Worm (Caenorhabditis elegans): ENCODE measurements around the gene F09C12.8.

Gene F09C12.8

DNA sequence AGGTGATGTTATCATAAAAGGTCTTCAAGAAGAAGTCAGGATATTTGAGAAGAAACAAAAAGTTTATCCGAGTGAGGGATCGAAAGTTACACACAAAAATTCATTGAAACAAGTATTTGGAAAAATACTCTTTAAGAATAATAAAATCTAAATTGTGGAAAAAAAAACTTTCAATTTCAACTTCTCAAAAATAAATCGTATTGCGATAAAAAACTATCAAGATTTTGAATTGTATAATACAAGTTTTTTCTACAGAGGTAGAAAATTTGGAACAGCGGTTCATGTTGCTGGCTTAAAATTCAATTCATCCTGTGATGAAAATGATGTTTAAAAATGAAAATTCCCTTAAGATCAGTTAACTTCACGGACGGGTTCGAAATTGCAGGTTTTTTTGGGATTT, at the start of gene F09C12.8:
Gene F09C12.8 (plus strand): TSS at position 301 of the 400 bp plus-strand sequence.
- TF ChIP-seq lin-35 (GFP tag; optimal IDR thresholded peaks at IDR 0.05) (no peak), ztf-3 (GFP tag; optimal IDR thresholded peaks at IDR 0.05) (no peak), ceh-58 (GFP tag; IDR thresholded peaks at IDR 0.05) (no peak), ztf-18 (tag; optimal IDR thresholded peaks at IDR 0.05) (no peak), cebp-2 (GFP tag; IDR thresholded peaks at IDR 0.05) (no peak), F23B12.7 (tag; optimal IDR thresholded peaks at IDR 0.05; ENCODE audit: insufficient read depth) (no peak), ztf-26 (tag; optimal IDR thresholded peaks at IDR 0.05) (no peak), snpc-1.3 (tag; optimal IDR thresholded peaks at IDR 0.05; ENCODE audit: insufficient read depth) (no peak), Y95B8A.8 (GFP tag; IDR thresholded peaks at IDR 0.05) (no peak)

DNA sequence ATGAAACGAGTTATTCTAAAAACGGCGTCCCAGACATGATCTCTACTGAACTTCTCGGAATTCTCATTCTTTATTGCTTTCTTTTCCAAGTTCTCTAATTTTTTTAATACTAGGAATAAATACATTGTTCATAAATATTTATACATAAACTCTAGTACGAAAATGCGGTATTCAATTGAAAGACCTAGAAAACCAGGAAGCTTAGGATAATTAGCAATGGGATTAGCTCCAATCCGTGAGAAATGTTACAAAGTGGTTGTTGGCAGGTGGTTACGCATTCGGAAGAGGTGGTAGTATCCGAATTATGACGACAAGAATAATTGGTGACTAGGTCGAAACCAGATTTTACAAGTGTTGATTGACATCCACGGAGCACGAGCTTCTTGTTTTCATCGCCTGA, 45.2 kb upstream of the F09C12.8 start:
- TF ChIP-seq tlf-1 (GFP tag; optimal IDR thresholded peaks at IDR 0.05), result no peak
- TF ChIP-seq F10E7.11 (tag; optimal IDR thresholded peaks at IDR 0.05), result no peak

DNA sequence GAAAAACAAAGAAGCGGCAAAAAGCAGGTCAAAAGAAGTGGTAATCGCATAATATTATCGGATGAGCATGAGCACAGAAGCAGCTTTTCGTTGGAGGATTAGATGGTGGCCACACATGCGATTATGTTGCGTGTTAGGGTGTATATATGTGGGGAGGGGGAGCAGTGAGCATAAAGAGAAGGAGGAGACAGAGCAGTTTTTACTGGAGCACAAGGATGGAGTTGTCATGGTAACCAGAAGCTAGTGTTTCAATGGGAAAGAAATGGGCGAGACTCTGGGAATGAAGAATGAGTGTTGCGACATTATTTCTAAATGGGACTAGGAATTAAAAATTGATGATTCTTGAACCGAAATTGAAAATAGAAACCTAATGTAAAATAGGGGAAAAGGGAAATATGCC, 44.3 kb upstream of the F09C12.8 start, which contains the start of gene C27A2.8:
Gene C27A2.8 (minus strand): TSS at position 117 of the 400 bp plus-strand sequence.
- TF ChIP-seq F39B2.1 (GFP tag; IDR thresholded peaks at IDR 0.05) (no peak), attf-3 (GFP tag; conservative IDR thresholded peaks at IDR 0.05) (no peak), dpff-1 (tag; optimal IDR thresholded peaks at IDR 0.05) (no peak), lsl-1 (GFP tag; optimal IDR thresholded peaks at IDR 0.05) (no peak), egl-18 (GFP tag; IDR thresholded peaks at IDR 0.05) (no peak), ekl-4 (GFP tag; IDR thresholded peaks at IDR 0.05) (no peak), T26A5.8 (tag; optimal IDR thresholded peaks at IDR 0.05) (no peak), mes-4 (tag; optimal IDR thresholded peaks at IDR 0.05) (no peak), sdz-38 (tag; optimal IDR thresholded peaks at IDR 0.05) (no peak)

DNA sequence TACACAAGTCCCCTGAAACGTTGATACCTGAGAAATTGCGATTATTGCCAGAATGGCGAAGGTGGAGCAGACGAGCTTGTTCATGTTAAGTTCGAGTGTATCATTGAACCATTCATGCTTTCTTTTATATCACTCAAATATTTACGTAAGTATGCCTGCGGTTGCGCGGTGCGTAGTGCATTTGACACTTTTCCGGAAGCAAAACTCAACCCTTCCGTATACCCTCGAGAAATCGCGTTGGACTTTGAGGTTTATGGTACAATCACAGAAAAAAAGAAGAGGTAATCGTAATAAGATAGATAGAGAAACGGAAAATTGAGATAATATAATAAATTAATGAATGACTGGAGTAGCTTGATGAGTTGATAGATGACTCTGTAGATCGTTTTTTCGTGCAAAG, 42.7 kb upstream of the F09C12.8 start, which contains the start of gene idpb-2:
Gene idpb-2 (minus strand): TSS at position 101 of the 400 bp plus-strand sequence.
- TF ChIP-seq efl-1 (GFP tag; optimal IDR thresholded peaks at IDR 0.05) (no peak), ceh-100 (GFP tag; IDR thresholded peaks at IDR 0.05) (no peak), nhr-27 (tag; optimal IDR thresholded peaks at IDR 0.05) (no peak)

DNA sequence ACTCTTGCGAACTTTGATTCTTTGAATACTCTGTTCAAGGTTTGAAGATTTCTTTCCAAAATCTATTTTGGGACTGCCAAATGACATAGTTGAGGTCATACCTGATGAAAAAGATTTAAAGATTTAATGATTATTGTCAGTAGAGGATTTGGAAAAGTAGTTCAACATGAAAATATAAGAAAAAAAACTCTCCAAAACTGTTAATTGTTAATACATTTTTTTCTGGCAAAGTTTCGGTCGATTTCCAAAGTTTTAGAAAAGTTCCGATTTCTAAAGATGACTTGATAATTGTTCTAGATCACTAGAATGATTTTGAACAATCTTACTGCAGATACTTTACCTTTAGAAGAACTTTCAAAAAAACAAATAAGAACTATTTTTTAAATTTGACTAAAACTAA, 40.9 kb upstream of the F09C12.8 start, which contains the start of gene C27A2.7:
Gene C27A2.7 (minus strand): TSS at position 101 of the 400 bp plus-strand sequence.
- TF ChIP-seq ztf-25 (GFP tag; IDR thresholded peaks at IDR 0.05), result no peak
- no peak for TF ChIP-seq let-526 (GFP tag; IDR thresholded peaks at IDR 0.05)
- TF ChIP-seq madf-10 (tag; optimal IDR thresholded peaks at IDR 0.05), result no peak
- TF ChIP-seq egrh-3 (GFP tag; IDR thresholded peaks at IDR 0.05), result no peak
- no peak for TF ChIP-seq snpc-1.3 (tag; optimal IDR thresholded peaks at IDR 0.05; ENCODE audit: insufficient read depth)
- TF ChIP-seq lsl-1 (GFP tag; optimal IDR thresholded peaks at IDR 0.05), result no peak
- no peak for TF ChIP-seq sptf-2 (GFP tag; optimal IDR thresholded peaks at IDR 0.05)
- TF ChIP-seq lag-1 (GFP tag; IDR thresholded peaks at IDR 0.05), result no peak
- TF ChIP-seq nhr-27 (tag; optimal IDR thresholded peaks at IDR 0.05), result no peak
- no peak for TF ChIP-seq Y53F4B.3 (GFP tag; IDR thresholded peaks at IDR 0.05)
- TF ChIP-seq efl-1 (GFP tag; optimal IDR thresholded peaks at IDR 0.05), result no peak
- no peak for TF ChIP-seq attf-3 (GFP tag; conservative IDR thresholded peaks at IDR 0.05)

Data from whole organism, young adult.